Fruit fly (Drosophila melanogaster) S2 (cell line): Measurements from ENCODE around the gene Caper.
A peak's percentile ranks its signal among the peaks of the same experiment; 100 is the strongest.

ENCODE experiments used
- CG8478 ChIP-seq: fragments of >200 bp; optimal IDR thresholded peaks from 2 replicates; lab custom pipeline; 2018
- CTCF ChIP-seq, 2 experiments: fragments of >200 bp; optimal IDR thresholded peaks; 2 replicates each; lab custom pipeline; 2018

Caper gene

DNA sequence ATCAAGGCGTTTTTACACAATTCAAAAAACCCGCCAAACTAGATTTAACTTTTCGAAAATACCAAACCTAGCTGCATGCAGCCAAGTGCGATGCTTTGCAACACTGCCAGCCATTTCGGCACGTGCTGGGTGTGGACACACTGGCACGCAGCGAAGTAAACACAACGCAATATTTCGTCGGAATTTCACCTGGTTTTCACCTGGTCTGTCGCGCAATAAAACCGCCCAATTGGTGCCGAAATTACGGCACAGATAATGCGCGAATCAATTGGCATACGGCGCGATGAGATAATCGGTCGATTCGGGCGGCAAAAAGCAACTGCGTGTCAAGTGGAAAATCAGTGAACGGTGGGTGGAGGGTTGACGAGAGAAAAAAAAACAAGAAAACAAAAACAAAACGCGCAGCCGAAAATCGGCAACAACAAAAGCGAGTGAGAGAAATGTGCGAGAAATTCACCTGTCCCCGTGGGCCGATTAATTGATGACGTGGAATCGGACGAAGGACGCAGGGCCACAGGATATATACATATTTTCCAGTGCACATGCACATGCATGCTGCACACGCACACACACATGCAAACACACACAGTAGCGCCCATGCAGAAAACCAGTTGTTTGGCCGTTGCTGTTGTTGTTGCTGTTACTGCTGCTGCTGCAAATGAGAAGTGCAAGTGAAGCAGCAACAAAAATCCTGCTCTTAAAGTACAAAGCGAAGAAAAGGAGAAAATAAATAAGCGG is 23.8 kb downstream of the Caper start, which contains the start of gene Mnn1:
Mnn1 (plus strand) TSS at position 113 of the 738 bp plus-strand sequence.
- TF ChIP-seq CTCF (optimal IDR thresholded peaks at IDR 0.05; lab: Kevin White, UChicago), result peak; percentile 3 to 29
- TF ChIP-seq CG8478 (lab: Kevin White, UChicago), result no peak

DNA sequence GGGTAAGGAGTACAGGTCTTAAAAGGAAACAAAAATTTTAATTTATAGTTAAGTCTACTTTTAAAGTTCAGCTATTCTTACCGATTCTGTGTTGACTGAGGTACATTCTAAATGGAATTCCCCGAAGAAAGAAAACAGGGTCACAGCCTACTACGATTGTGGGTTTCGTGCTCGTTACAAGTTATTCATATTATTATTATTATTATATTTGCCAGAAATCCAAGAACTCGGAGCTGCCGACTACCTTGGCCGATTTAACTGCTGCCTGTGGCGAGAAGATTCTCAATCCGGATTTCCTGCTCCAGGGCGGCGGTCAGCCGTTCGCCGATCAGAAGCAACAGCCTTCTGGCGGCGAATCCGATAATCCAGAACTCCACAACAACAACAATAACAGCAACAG is 28.2 kb downstream of the Caper start, which contains the start of gene Mst27D:
Mst27D (minus strand) TSS at position 101 of the 400 bp plus-strand sequence.
- TF ChIP-seq CG8478 (lab: Kevin White, UChicago), result no peak
- no peak for TF ChIP-seq CTCF (optimal IDR thresholded peaks at IDR 0.05; lab: Kevin White, UChicago)

dm6 chr2L:7063721-7064179 is 31.2 kb downstream of the Caper start, which contains the start of gene Sem1:
Sem1 (plus strand) TSS chr2L:7063986.
- TF ChIP-seq CG8478 (lab: Kevin White, UChicago), result no peak
- no peak for TF ChIP-seq CTCF (optimal IDR thresholded peaks at IDR 0.05; lab: Kevin White, UChicago)

- peak in 1 of 2 experiments; percentile 12 for TF ChIP-seq CTCF (optimal IDR thresholded peaks at IDR 0.05; lab: Kevin White, UChicago)
- no peak for TF ChIP-seq CG8478 (lab: Kevin White, UChicago)
These were observed 33.2 kb downstream of the Caper start, which contains the start of gene Nuf2 for dm6 chr2L:7065687-7066086. Nuf2 (minus strand) TSS chr2L:7065837.

dm6 chr2L:7067683-7068082 is 35.2 kb downstream of the Caper start, which contains the start of gene Ugt307A1:
Ugt307A1 (plus strand) TSS chr2L:7067983.
- TF ChIP-seq CG8478 (lab: Kevin White, UChicago) (no peak), CTCF (optimal IDR thresholded peaks at IDR 0.05; lab: Kevin White, UChicago) (no peak)

DNA sequence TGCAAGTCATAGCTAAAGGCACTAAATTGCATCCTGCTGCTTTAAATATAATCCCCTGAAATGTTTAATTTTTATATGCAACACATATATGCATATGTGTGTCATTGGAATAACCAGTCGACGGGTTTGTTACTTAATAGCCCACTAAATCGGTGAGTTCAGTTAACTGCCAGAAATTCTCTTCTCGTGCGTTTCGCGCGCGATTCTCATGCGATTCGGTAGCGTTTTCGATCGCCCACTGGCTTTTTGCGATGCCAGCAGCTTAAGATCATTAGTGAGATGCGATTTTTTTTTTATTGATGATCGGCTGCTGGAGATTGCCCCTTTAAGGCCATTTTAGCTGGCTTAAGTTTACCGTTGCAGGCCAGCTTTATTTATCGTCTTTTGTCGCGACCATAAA is 38.7 kb downstream of the Caper start:
- TF ChIP-seq CG8478 (lab: Kevin White, UChicago), result no peak

DNA sequence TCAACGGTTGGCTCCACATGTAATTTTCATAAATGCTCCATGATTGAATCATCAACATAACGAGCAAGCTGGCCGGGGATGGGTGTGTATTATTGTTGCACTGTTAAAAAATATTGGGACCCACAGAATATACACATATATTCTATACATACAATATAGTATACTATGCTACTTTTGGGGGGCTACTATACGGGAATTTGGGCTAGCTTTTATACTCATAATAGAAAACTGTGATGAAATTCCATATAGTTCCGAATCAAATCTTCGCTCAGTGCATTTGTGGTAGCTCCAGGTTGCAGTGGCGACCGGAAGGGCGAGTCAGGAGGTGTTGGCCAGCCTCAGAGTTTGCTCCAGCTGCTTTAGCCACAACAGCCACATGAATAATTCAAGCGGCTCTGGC is 39.3 kb downstream of the Caper start:
- TF ChIP-seq CTCF (optimal IDR thresholded peaks at IDR 0.05; lab: Kevin White, UChicago), result no peak
- TF ChIP-seq CG8478 (lab: Kevin White, UChicago), result no peak

- no peak for TF ChIP-seq CG8478 (lab: Kevin White, UChicago)
- no peak for TF ChIP-seq CTCF (optimal IDR thresholded peaks at IDR 0.05; lab: Kevin White, UChicago)
These were observed 40.5 kb downstream of the Caper start for dm6 chr2L:7073011-7073410.

- TF ChIP-seq CTCF (optimal IDR thresholded peaks at IDR 0.05; lab: Kevin White, UChicago) (no peak), CG8478 (lab: Kevin White, UChicago) (no peak)
These were observed 43.7 kb downstream of the Caper start for dm6 chr2L:7076055-7076700.

DNA sequence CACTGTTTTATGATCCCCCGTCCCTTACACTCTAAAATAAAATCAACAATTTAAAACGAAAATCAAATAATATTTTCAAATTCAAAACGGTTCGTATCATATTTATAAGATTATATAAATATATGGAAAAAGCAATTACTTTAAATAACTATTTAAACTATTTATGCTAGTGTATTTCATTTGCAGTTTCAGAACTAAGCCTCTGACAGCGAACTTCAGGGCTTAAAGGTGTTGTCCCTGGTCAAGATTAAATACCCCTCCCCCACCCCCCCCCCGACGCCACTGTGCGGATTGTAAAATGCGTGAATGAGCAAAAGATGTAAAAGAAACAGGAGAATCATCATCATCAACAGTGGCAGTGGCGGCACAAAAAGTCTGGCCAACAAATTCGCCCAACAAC is 44.3 kb downstream of the Caper start:
- TF ChIP-seq CTCF (optimal IDR thresholded peaks at IDR 0.05; lab: Kevin White, UChicago) (no peak), CG8478 (lab: Kevin White, UChicago) (no peak)

- TF ChIP-seq CG8478 (lab: Kevin White, UChicago), result no peak
- TF ChIP-seq CTCF (optimal IDR thresholded peaks at IDR 0.05; lab: Kevin White, UChicago), result no peak
These were observed 48.8 kb downstream of the Caper start for dm6 chr2L:7081307-7081706.

- TF ChIP-seq CTCF (optimal IDR thresholded peaks at IDR 0.05; lab: Kevin White, UChicago) (no peak), CG8478 (lab: Kevin White, UChicago) (no peak)
These were observed 49.7 kb downstream of the Caper start for dm6 chr2L:7082203-7082602.

DNA sequence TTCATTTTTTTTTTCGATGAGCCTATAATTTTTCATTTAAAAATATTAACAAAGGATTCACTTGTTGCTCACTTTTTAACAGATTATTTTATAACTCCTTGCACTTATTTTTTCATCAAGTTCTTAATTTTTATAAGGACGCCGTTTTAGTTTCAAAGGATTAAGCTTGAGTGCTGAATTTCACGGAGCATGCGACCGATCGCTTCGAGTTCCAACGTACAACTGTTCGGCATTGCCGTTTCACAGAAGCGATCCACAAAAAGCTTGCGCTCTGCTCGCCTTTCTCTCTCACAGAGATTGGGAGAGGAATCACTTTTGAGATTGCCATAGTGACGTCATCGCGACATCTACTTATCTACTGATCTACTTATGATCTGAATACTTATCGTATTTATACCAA is 51.9 kb downstream of the Caper start, which contains the start of gene Pvf2:
Pvf2 (minus strand) TSS at position 226 of the 400 bp plus-strand sequence.
- TF ChIP-seq CG8478 (lab: Kevin White, UChicago) (no peak), CTCF (optimal IDR thresholded peaks at IDR 0.05; lab: Kevin White, UChicago) (no peak)
